Worm (Caenorhabditis elegans) whole organism, L4/young adult: Measurements from ENCODE around the gene R148.4.

ENCODE experiments used
- dao-5 ChIP-seq: sonication (generic microtip); optimal IDR thresholded peaks from 2 replicates; lab custom pipeline; 2016; ENCODE audit warnings: missing genotype, missing genetic modification characterization, moderate library complexity, missing compliant biosample characterization
- him-1 ChIP-seq: sonication (generic microtip); optimal IDR thresholded peaks from 2 replicates; lab custom pipeline; 2016; ENCODE audit warnings: missing genotype, missing genetic modification reagents, missing genetic modification characterization, missing compliant biosample characterization

ce11 chrIII:3220287-3220686, 48.9 kb downstream of the R148.4 start:
- no peak for TF ChIP-seq him-1
- TF ChIP-seq dao-5 (tag; lab: Kevin White, UChicago): no peak
